Fruit fly (Drosophila melanogaster) whole organism, embryonic: ENCODE data around the gene Rab3GAP1.

Source experiments
- Ada2b ChIP-seq: fragments of 200-800 bp; sonication (Bioruptor generic); IDR thresholded peaks from 2 replicates; pipeline ENCODE4 v1.3.6; 2022; ENCODE audit warnings: missing biosample characterization, missing genetic modification characterization
- Atf6 ChIP-seq: fragments of 200-800 bp; sonication (Bioruptor generic); IDR thresholded peaks from 2 replicates; pipeline ENCODE4 v1.3.6; 2022; ENCODE audit warnings: missing biosample characterization, missing genetic modification characterization
- C15 ChIP-seq: fragments of 200-800 bp; sonication (Bioruptor generic); IDR thresholded peaks from 3 replicates; pipeline ENCODE4 v1.3.6; 2022; ENCODE audit warnings: missing biosample characterization, missing genetic modification characterization
- CG10654 ChIP-seq: fragments of 200-800 bp; sonication (Bioruptor generic); optimal IDR thresholded peaks from 2 replicates; lab custom pipeline; 2016; ENCODE audit warnings: missing biosample characterization, missing genetic modification characterization
- CG11456 ChIP-seq: fragments of 200-800 bp; sonication (Bioruptor generic); IDR thresholded peaks from 3 replicates; pipeline ENCODE4 v1.3.6; 2022; ENCODE audit warnings: missing biosample characterization, missing genetic modification characterization
- CG11504 ChIP-seq: fragments of 200-800 bp; sonication (Bioruptor generic); optimal IDR thresholded peaks from 3 replicates; lab custom pipeline; 2019; ENCODE audit warnings: missing biosample characterization, mild to moderate bottlenecking, missing genetic modification characterization, moderate library complexity
- CG11696 ChIP-seq: fragments of 200-800 bp; sonication (Bioruptor generic); IDR thresholded peaks from 2 replicates; pipeline ENCODE4 v1.3.6; 2022; ENCODE audit warnings: missing biosample characterization, missing genetic modification characterization
- CG13624 ChIP-seq: fragments of 200-800 bp; sonication (Bioruptor generic); optimal IDR thresholded peaks from 2 replicates; lab custom pipeline; 2016; ENCODE audit warnings: missing biosample characterization, missing genetic modification characterization
- CG14710 ChIP-seq: fragments of 200-800 bp; sonication (Bioruptor generic); optimal IDR thresholded peaks from 3 replicates; lab custom pipeline; 2019; ENCODE audit warnings: missing biosample characterization, mild to moderate bottlenecking, missing genetic modification characterization, moderate library complexity
- CG17359 ChIP-seq: fragments of 200-800 bp; sonication (Bioruptor generic); optimal IDR thresholded peaks from 3 replicates; lab custom pipeline; 2018; ENCODE audit warnings: missing biosample characterization, mild to moderate bottlenecking, missing genetic modification characterization, moderate library complexity
- CG1792 ChIP-seq: fragments of 200-800 bp; sonication (Bioruptor generic); optimal IDR thresholded peaks from 2 replicates; lab custom pipeline; 2016; ENCODE audit warnings: missing biosample characterization, missing genetic modification characterization
- CG2199 ChIP-seq: fragments of 200-800 bp; sonication (Bioruptor generic); IDR thresholded peaks from 3 replicates; pipeline ENCODE4 v1.3.6; 2022; ENCODE audit warnings: missing biosample characterization, missing genetic modification characterization
- CG2712 ChIP-seq: fragments of 200-800 bp; optimal IDR thresholded peaks from 3 replicates; lab custom pipeline; 2019; ENCODE audit warnings: missing biosample characterization, mild to moderate bottlenecking, missing genetic modification characterization, moderate library complexity
- CG31388 ChIP-seq: fragments of 200-800 bp; sonication (Bioruptor generic); optimal IDR thresholded peaks from 2 replicates; lab custom pipeline; 2016; ENCODE audit warnings: missing biosample characterization, missing genetic modification characterization
- CG3281 ChIP-seq: fragments of 200-800 bp; sonication (Bioruptor generic); optimal IDR thresholded peaks from 3 replicates; lab custom pipeline; 2017; ENCODE audit warnings: missing biosample characterization, mild to moderate bottlenecking, missing genetic modification characterization
- CG43689 ChIP-seq: fragments of 200-800 bp; sonication (Bioruptor generic); IDR thresholded peaks from 2 replicates; pipeline ENCODE4 v1.3.6; 2022; ENCODE audit warnings: missing biosample characterization, missing genetic modification characterization
- CG6765 ChIP-seq: fragments of 200-800 bp; sonication (Bioruptor generic); optimal IDR thresholded peaks from 3 replicates; lab custom pipeline; 2017; ENCODE audit warnings: missing biosample characterization, mild to moderate bottlenecking, missing genetic modification characterization
- CG7745 ChIP-seq: fragments of 200-800 bp; sonication (Bioruptor generic); optimal IDR thresholded peaks from 2 replicates; lab custom pipeline; 2018; ENCODE audit warnings: missing biosample characterization, mild to moderate bottlenecking, missing genetic modification characterization, moderate library complexity
- CG7987 ChIP-seq: fragments of 200-800 bp; sonication (Bioruptor generic); optimal IDR thresholded peaks from 2 replicates; lab custom pipeline; 2018; ENCODE audit warnings: missing biosample characterization, mild to moderate bottlenecking, missing genetic modification characterization, moderate library complexity
- CG9932 ChIP-seq: fragments of 200-800 bp; sonication (Bioruptor generic); IDR thresholded peaks from 2 replicates; pipeline ENCODE4 v1.3.6; 2022; ENCODE audit warnings: missing biosample characterization, missing genetic modification characterization
- Dip2 ChIP-seq: fragments of 200-800 bp; sonication (Bioruptor generic); IDR thresholded peaks from 2 replicates; pipeline ENCODE4 v1.3.6; 2022; ENCODE audit warnings: missing biosample characterization, missing genetic modification characterization
- Ets97D ChIP-seq: fragments of 200-800 bp; sonication (Bioruptor generic); optimal IDR thresholded peaks from 3 replicates; lab custom pipeline; 2016; ENCODE audit warnings: missing biosample characterization, missing genetic modification characterization
- H2.0 ChIP-seq: fragments of 200-800 bp; sonication (Bioruptor generic); IDR thresholded peaks from 2 replicates; pipeline ENCODE4 v1.3.6; 2022; ENCODE audit warnings: missing biosample characterization, missing genetic modification characterization
- HHEX ChIP-seq: fragments of 200-800 bp; sonication (Bioruptor generic); optimal IDR thresholded peaks from 3 replicates; lab custom pipeline; 2017; ENCODE audit warnings: missing biosample characterization, mild to moderate bottlenecking, missing genetic modification characterization, missing genetic modification reagents
- Hsf ChIP-seq: fragments of 200-800 bp; sonication (Bioruptor generic); optimal IDR thresholded peaks from 3 replicates; lab custom pipeline; 2016; ENCODE audit warnings: missing biosample characterization, missing genetic modification characterization
- Nf-YB ChIP-seq: fragments of 200-800 bp; sonication (Bioruptor generic); optimal IDR thresholded peaks from 3 replicates; lab custom pipeline; 2019; ENCODE audit warnings: missing biosample characterization, mild to moderate bottlenecking, missing genetic modification characterization, moderate library complexity
- Optix ChIP-seq: fragments of 200-800 bp; sonication (Bioruptor generic); IDR thresholded peaks from 3 replicates; pipeline ENCODE4 v1.3.6; 2022; ENCODE audit warnings: missing biosample characterization, missing genetic modification characterization
- ab ChIP-seq: fragments of 200-800 bp; sonication (Bioruptor generic); optimal IDR thresholded peaks from 2 replicates; lab custom pipeline; 2016; ENCODE audit warnings: missing biosample characterization, missing genetic modification characterization
- abd-A ChIP-seq: fragments of 200-800 bp; sonication (Bioruptor generic); optimal IDR thresholded peaks from 3 replicates; lab custom pipeline; 2019; ENCODE audit warnings: missing biosample characterization, mild to moderate bottlenecking, missing genetic modification characterization, moderate library complexity
- aop ChIP-seq: fragments of 200-800 bp; sonication (Bioruptor generic); IDR thresholded peaks from 2 replicates; pipeline ENCODE4 v1.3.6; 2022; ENCODE audit warnings: missing biosample characterization, missing genetic modification characterization
- ato ChIP-seq: fragments of 200-800 bp; sonication (Bioruptor generic); IDR thresholded peaks from 2 replicates; pipeline ENCODE4 v1.3.6; 2022; ENCODE audit warnings: missing biosample characterization, missing genetic modification characterization; ENCODE audit not compliant: partially characterized antibody
- bab2 ChIP-seq: fragments of 200-800 bp; sonication (Bioruptor generic); optimal IDR thresholded peaks from 2 replicates; lab custom pipeline; 2016; ENCODE audit warnings: missing biosample characterization, missing genetic modification characterization
- cato ChIP-seq: fragments of 200-800 bp; sonication (Bioruptor generic); optimal IDR thresholded peaks from 2 replicates; lab custom pipeline; 2016; ENCODE audit warnings: missing biosample characterization, missing genetic modification characterization, borderline replicate concordance
- croc ChIP-seq: fragments of 200-800 bp; sonication (Bioruptor generic); conservative IDR thresholded peaks from 3 replicates; pipeline ENCODE4 v1.3.6; 2022; ENCODE audit warnings: missing biosample characterization, missing genetic modification characterization
- dpn ChIP-seq, 2 experiments: fragments of 200-800 bp; sonication (Bioruptor generic); optimal IDR thresholded peaks; 3 replicates each; lab custom pipeline; 2016; ENCODE audit warnings: missing biosample characterization in 2 of 2, missing genetic modification characterization in 2 of 2
- dysf ChIP-seq: fragments of 200-800 bp; sonication (Bioruptor generic); IDR thresholded peaks from 3 replicates; pipeline ENCODE4 v1.3.6; 2022; ENCODE audit warnings: missing biosample characterization, missing genetic modification characterization
- exex ChIP-seq: fragments of 200-800 bp; sonication (Bioruptor generic); optimal IDR thresholded peaks from 4 replicates; lab custom pipeline; 2018; ENCODE audit warnings: missing biosample characterization, mild to moderate bottlenecking, missing genetic modification characterization, moderate library complexity
- grau ChIP-seq: fragments of 200-800 bp; optimal IDR thresholded peaks from 3 replicates; lab custom pipeline; 2019; ENCODE audit warnings: missing biosample characterization, mild to moderate bottlenecking, missing genetic modification characterization, moderate library complexity
- hkb ChIP-seq, 2 experiments: fragments of 200-800 bp in 1 of 2; fragments of >200 bp in 1 of 2; sonication (Bioruptor generic) in 1 of 2; IDR thresholded peaks in 1 of 2; optimal IDR thresholded peaks in 1 of 2; 2 replicates each; pipeline versions ENCODE4 v1.3.6 to Lab custom; 2017 to 2022; ENCODE audit warnings: missing biosample characterization in 1 of 2, missing genetic modification characterization in 1 of 2
- kni ChIP-seq: fragments of 200-800 bp; sonication (Bioruptor generic); optimal IDR thresholded peaks from 3 replicates; lab custom pipeline; 2017; ENCODE audit warnings: mild to moderate bottlenecking, missing biosample characterization, missing genetic modification reagents, missing genetic modification characterization
- lmd ChIP-seq: fragments of 200-800 bp; sonication (Bioruptor generic); IDR thresholded peaks from 2 replicates; pipeline ENCODE4 v1.3.6; 2022; ENCODE audit warnings: missing biosample characterization, missing genetic modification characterization
- nerfin-2 ChIP-seq: fragments of 200-800 bp; sonication (Bioruptor generic); IDR thresholded peaks from 2 replicates; pipeline ENCODE4 v1.3.6; 2022; ENCODE audit warnings: missing biosample characterization, missing genetic modification characterization; ENCODE audit not compliant: partially characterized antibody
- odd ChIP-seq: fragments of 200-800 bp; sonication (Bioruptor generic); optimal IDR thresholded peaks from 2 replicates; lab custom pipeline; 2017; ENCODE audit warnings: missing biosample characterization, mild to moderate bottlenecking, missing genetic modification characterization
- peb ChIP-seq: fragments of 200-800 bp; sonication (Bioruptor generic); IDR thresholded peaks from 2 replicates; pipeline ENCODE4 v1.3.6; 2022; ENCODE audit warnings: missing biosample characterization, missing genetic modification characterization
- ranshi ChIP-seq: fragments of 200-800 bp; sonication (Bioruptor generic); IDR thresholded peaks from 2 replicates; pipeline ENCODE4 v1.3.6; 2022; ENCODE audit warnings: missing biosample characterization, missing genetic modification characterization
- slou ChIP-seq: fragments of 200-800 bp; sonication (Bioruptor generic); optimal IDR thresholded peaks from 3 replicates; lab custom pipeline; 2016; ENCODE audit warnings: missing biosample characterization, missing genetic modification characterization
- sna ChIP-seq: fragments of 200-800 bp; sonication (Bioruptor generic); IDR thresholded peaks from 2 replicates; pipeline ENCODE4 v1.3.6; 2022; ENCODE audit warnings: missing biosample characterization, missing genetic modification characterization; ENCODE audit not compliant: partially characterized antibody
- tin ChIP-seq: fragments of 200-800 bp; sonication (Bioruptor generic); optimal IDR thresholded peaks from 3 replicates; lab custom pipeline; 2016; ENCODE audit warnings: missing biosample characterization, missing genetic modification characterization
- trh ChIP-seq: fragments of 200-800 bp; sonication (Bioruptor generic); optimal IDR thresholded peaks from 2 replicates; lab custom pipeline; 2016; ENCODE audit warnings: missing biosample characterization, missing genetic modification characterization
- wor ChIP-seq: fragments of 200-800 bp; sonication (Bioruptor generic); IDR thresholded peaks from 2 replicates; pipeline ENCODE4 v1.3.6; 2022; ENCODE audit warnings: missing biosample characterization, missing genetic modification characterization

Gene Rab3GAP1

DNA sequence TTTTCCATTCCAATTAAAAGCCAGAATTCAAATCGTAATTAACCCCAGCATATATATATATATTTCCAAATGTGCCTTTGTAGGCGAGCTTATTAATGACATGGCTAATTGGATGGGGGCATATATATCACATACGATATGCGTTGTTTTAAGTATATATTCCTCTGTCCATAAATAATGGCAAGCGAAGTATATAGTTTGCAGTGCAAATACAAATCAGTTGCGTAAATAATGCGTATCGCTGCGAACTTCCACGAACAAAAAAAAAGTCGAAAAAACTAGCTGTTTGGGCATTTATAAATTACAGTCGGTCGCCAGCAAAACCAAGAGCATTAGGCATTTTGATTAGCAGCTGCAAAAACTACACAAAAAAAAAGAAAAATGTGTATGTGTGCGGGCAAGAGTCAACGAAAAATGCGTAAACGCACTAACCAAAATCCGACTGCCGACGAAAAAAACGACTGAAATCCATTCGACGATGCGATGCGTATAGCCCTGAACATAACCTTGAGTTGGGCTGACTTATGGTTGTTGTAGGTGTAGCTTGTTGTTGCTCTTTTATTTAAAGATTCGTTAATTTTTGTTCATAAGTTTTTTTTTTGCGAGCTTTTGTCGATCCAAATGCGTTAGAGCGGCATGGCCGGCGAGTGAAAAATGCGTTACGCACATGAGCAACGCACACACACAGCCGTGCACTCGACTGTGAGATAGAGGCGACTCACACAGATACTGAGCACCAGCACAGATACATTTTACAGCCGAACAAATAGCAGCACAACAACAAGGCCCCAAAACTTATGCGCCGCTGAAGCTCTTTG, 27.1 kb upstream of the Rab3GAP1 start (continued):
- TF ChIP-seq abd-A (tag; lab: Kevin White, UChicago) (peak; percentile 37), HHEX (GFP tag; lab: Kevin White, UChicago) (peak; percentile 44), CG11504 (tag; lab: Kevin White, UChicago) (no peak), wor (no peak), odd (GFP tag; lab: Kevin White, UChicago) (no peak), Ada2b (GFP tag; lab: Robert Waterston, UW) (no peak), CG10654 (GFP tag; lab: Kevin White, UChicago) (no peak), CG2712 (tag; lab: Kevin White, UChicago) (no peak), sna (no peak), CG11696 (GFP tag; lab: Robert Waterston, UW) (peak; percentile 50; the same call in 1 of the 2 replicates), nerfin-2 (no peak), lmd (GFP tag; lab: Robert Waterston, UW) (no peak), CG31388 (GFP tag; lab: Kevin White, UChicago) (no peak), Nf-YB (GFP tag; lab: Kevin White, UChicago) (no peak), Ets97D (GFP tag; lab: Kevin White, UChicago) (no peak), CG43689 (GFP tag; lab: Robert Waterston, UW) (no peak), CG7987 (no peak), CG7745 (no peak), grau (tag; lab: Kevin White, UChicago) (no peak), CG13624 (GFP tag; lab: Kevin White, UChicago) (no peak), CG1792 (GFP tag; lab: Kevin White, UChicago) (no peak), CG9932 (no peak), dysf (GFP tag; lab: Robert Waterston, UW) (peak; percentile 10; the same call in 1 of the 3 replicates), peb (GFP tag; lab: Robert Waterston, UW) (no peak), Dip2 (GFP tag; lab: Robert Waterston, UW) (no peak), kni (GFP tag; lab: Kevin White, UChicago) (no peak), C15 (GFP tag; lab: Robert Waterston, UW) (no peak), cato (GFP tag; lab: Kevin White, UChicago) (no peak), aop (GFP tag; lab: Robert Waterston, UW) (no peak), dpn (GFP tag; optimal IDR thresholded peaks at IDR 0.05; lab: Kevin White, UChicago) (no peak), CG6765 (GFP tag; lab: Kevin White, UChicago) (peak; percentile 74), ranshi (GFP tag; lab: Robert Waterston, UW) (no peak), CG14710 (no peak), Hsf (GFP tag; lab: Kevin White, UChicago) (no peak), tin (GFP tag; lab: Kevin White, UChicago) (no peak), Atf6 (GFP tag; lab: Robert Waterston, UW) (no peak), CG2199 (GFP tag; lab: Robert Waterston, UW) (no peak), ato (GFP tag; lab: Robert Waterston, UW) (no peak), CG11456 (GFP tag; lab: Robert Waterston, UW) (no peak), slou (no peak), CG17359 (tag; lab: Kevin White, UChicago) (no peak), H2.0 (GFP tag; lab: Robert Waterston, UW) (no peak), hkb (optimal IDR thresholded peaks at IDR 0.05; lab: Kevin White, UChicago) (no peak), hkb (GFP tag; IDR thresholded peaks at IDR 0.05; lab: Robert Waterston, UW) (no peak), exex (tag; lab: Kevin White, UChicago) (peak; percentile 16), CG3281 (GFP tag; lab: Kevin White, UChicago) (peak; percentile 69), trh (GFP tag; lab: Kevin White, UChicago) (no peak), Optix (GFP tag; lab: Robert Waterston, UW) (no peak), croc (no peak), ab (GFP tag; lab: Kevin White, UChicago) (no peak), bab2 (GFP tag; lab: Kevin White, UChicago) (no peak)
